Worm (Caenorhabditis elegans): Measurements from ENCODE around the gene B0222.1.

DNA sequence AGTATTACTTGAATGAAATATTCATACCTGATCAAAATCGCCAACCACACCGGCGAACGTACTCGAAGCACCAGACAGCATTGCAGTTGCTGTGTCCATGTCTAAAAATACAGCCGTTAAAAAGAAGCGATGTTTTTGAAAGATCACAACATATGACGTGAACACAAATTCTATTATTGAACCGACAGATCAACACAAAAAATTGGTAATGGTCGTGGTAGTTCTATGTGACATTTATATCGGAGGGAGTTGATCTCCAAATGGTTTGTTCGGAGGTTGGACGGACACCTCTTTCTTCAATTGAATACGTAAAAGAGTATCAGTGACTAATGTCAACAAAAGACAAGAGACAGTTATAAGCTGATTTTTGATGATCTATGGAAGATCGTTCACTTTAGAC is 7.2 kb downstream of the B0222.1 start, which contains the start of gene pitr-3:
- no peak for TF ChIP-seq aly-2 (tag; optimal IDR thresholded peaks at IDR 0.05)
- TF ChIP-seq ztf-11 (tag; optimal IDR thresholded peaks at IDR 0.05), result no peak
- TF ChIP-seq ztf-4 (tag; optimal IDR thresholded peaks at IDR 0.05), result no peak
